Worm (Caenorhabditis elegans): ENCODE measurements around the gene rpl-37.

DNA sequence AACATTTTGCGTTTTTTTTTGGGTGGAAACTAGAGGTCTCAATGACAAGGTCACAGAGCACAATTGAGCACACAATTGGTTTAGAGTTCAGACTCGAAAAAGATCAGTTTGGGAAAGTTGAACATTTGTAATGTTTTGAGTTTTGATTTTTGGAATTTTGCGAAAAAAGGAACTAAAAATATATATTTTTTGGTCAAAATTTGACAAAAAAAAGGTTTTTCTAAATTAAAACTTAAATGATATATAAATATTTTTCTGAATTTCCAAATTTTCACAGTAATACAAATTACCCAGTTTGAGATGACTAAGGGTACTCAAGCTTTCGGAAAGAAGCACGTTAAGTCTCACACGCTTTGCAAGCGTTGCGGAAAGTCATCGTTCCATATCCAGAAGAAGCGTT is at the start of gene rpl-37:
- TF ChIP-seq tbx-37 (GFP tag; conservative IDR thresholded peaks at IDR 0.05) (no peak), hnd-1 (tag; optimal IDR thresholded peaks at IDR 0.05) (no peak), hmbx-1 (tag; optimal IDR thresholded peaks at IDR 0.05) (no peak), aly-1 (tag; optimal IDR thresholded peaks at IDR 0.05) (no peak)

Data from whole organism, early embryonic.